Worm (Caenorhabditis elegans) whole organism, late embryonic: ENCODE data around the gene gpr-1.

ENCODE experiments used
- C08G9.2 ChIP-seq: sonication (generic microtip); optimal IDR thresholded peaks from 2 replicates; lab custom pipeline; 2016; ENCODE audit warnings: mild to moderate bottlenecking, missing genetic modification characterization, moderate library complexity, missing compliant biosample characterization
- K02D7.2 ChIP-seq: sonication (generic microtip); optimal IDR thresholded peaks from 2 replicates; lab custom pipeline; 2017; ENCODE audit warnings: mild to moderate bottlenecking, missing genetic modification characterization, missing compliant biosample characterization
- ahr-1 ChIP-seq: sonication (generic microtip); optimal IDR thresholded peaks from 2 replicates; lab custom pipeline; 2016; ENCODE audit warnings: missing genetic modification characterization, missing compliant biosample characterization
- ceh-24 ChIP-seq: sonication (generic microtip); optimal IDR thresholded peaks from 2 replicates; lab custom pipeline; 2016; ENCODE audit warnings: mild to moderate bottlenecking, missing genetic modification characterization, missing compliant biosample characterization
- ceh-30 ChIP-seq: fragments of 150-350 bp; optimal IDR thresholded peaks from 2 replicates; lab custom pipeline; 2014; ENCODE audit warnings: missing biosample characterization, missing genetic modification characterization
- ceh-31 ChIP-seq: sonication (generic microtip); optimal IDR thresholded peaks from 2 replicates; lab custom pipeline; 2016; ENCODE audit warnings: missing genetic modification characterization, missing compliant biosample characterization
- ceh-34 ChIP-seq: sonication (generic microtip); optimal IDR thresholded peaks from 2 replicates; lab custom pipeline; 2016; ENCODE audit warnings: mild to moderate bottlenecking, missing genetic modification characterization, missing compliant biosample characterization
- dmd-4 ChIP-seq: sonication (generic microtip); optimal IDR thresholded peaks from 2 replicates; lab custom pipeline; 2016; ENCODE audit warnings: borderline replicate concordance, missing genetic modification characterization, missing compliant biosample characterization
- dve-1 ChIP-seq: sonication (generic microtip); optimal IDR thresholded peaks from 2 replicates; lab custom pipeline; 2017; ENCODE audit warnings: antibody characterized with exemption, mild to moderate bottlenecking, missing genetic modification characterization, missing compliant biosample characterization
- elt-2 ChIP-seq: sonication (generic microtip); optimal IDR thresholded peaks from 2 replicates; lab custom pipeline; 2016; ENCODE audit warnings: missing genetic modification reagents, missing genetic modification characterization, missing compliant biosample characterization
- elt-4 ChIP-seq: sonication (generic microtip); optimal IDR thresholded peaks from 2 replicates; lab custom pipeline; 2016; ENCODE audit warnings: missing genetic modification characterization, missing compliant biosample characterization
- ets-4 ChIP-seq: sonication (generic microtip); optimal IDR thresholded peaks from 2 replicates; lab custom pipeline; 2016; ENCODE audit warnings: missing genetic modification characterization, missing compliant biosample characterization
- eyg-1 ChIP-seq: sonication (generic microtip); optimal IDR thresholded peaks from 2 replicates; lab custom pipeline; 2016; ENCODE audit warnings: missing genotype, missing genetic modification characterization, missing compliant biosample characterization
- fkh-10 ChIP-seq: fragments of 150-350 bp; optimal IDR thresholded peaks from 2 replicates; lab custom pipeline; 2014; ENCODE audit warnings: missing biosample characterization, missing genetic modification reagents, missing genetic modification characterization
- fkh-6 ChIP-seq: sonication (generic microtip); optimal IDR thresholded peaks from 2 replicates; lab custom pipeline; 2016; ENCODE audit warnings: missing genetic modification characterization, missing compliant biosample characterization
- hlh-13 ChIP-seq: fragments of 200-800 bp; sonication (Bioruptor generic); optimal IDR thresholded peaks from 2 replicates; lab custom pipeline; 2018; ENCODE audit warnings: mild to moderate bottlenecking, missing genetic modification characterization, missing compliant biosample characterization
- hlh-30 ChIP-seq: sonication (generic microtip); optimal IDR thresholded peaks from 2 replicates; lab custom pipeline; 2017; ENCODE audit warnings: antibody characterized with exemption, missing genetic modification characterization, missing compliant biosample characterization; ENCODE audit not compliant: insufficient read depth
- hlh-8 ChIP-seq: sonication (generic microtip); optimal IDR thresholded peaks from 2 replicates; lab custom pipeline; 2016; ENCODE audit warnings: missing genotype, missing genetic modification characterization, missing compliant biosample characterization
- madf-2 ChIP-seq: sonication (generic microtip); optimal IDR thresholded peaks from 2 replicates; lab custom pipeline; 2017; ENCODE audit warnings: missing genetic modification characterization, missing compliant biosample characterization
- mec-3 ChIP-seq: sonication (generic microtip); optimal IDR thresholded peaks from 2 replicates; lab custom pipeline; 2016; ENCODE audit warnings: borderline replicate concordance, missing genetic modification characterization, missing compliant biosample characterization
- nfya-1 ChIP-seq: sonication (generic microtip); optimal IDR thresholded peaks from 2 replicates; lab custom pipeline; 2017; ENCODE audit warnings: missing genetic modification characterization, mild to moderate bottlenecking, missing compliant biosample characterization, antibody characterized with exemption, moderate library complexity
- nhr-11 ChIP-seq: fragments of 150-350 bp; optimal IDR thresholded peaks from 2 replicates; lab custom pipeline; 2014; ENCODE audit warnings: missing biosample characterization, missing genetic modification characterization
- npax-4 ChIP-seq: sonication (generic microtip); optimal IDR thresholded peaks from 2 replicates; lab custom pipeline; 2016; ENCODE audit warnings: missing genetic modification characterization, missing compliant biosample characterization
- pag-3 ChIP-seq: sonication (generic microtip); optimal IDR thresholded peaks from 2 replicates; lab custom pipeline; 2016; ENCODE audit warnings: missing compliant biosample characterization, missing genetic modification characterization, borderline replicate concordance
- pax-1 ChIP-seq: fragments of 150-350 bp; optimal IDR thresholded peaks from 2 replicates; lab custom pipeline; 2014; ENCODE audit warnings: missing biosample characterization, missing genetic modification characterization
- pha-4 ChIP-seq: fragments of 150-350 bp; optimal IDR thresholded peaks from 2 replicates; lab custom pipeline; 2018; ENCODE audit warnings: missing biosample characterization, missing genetic modification reagents, missing genetic modification characterization
- pqm-1 ChIP-seq: sonication (generic microtip); optimal IDR thresholded peaks from 2 replicates; lab custom pipeline; 2016; ENCODE audit warnings: missing genetic modification characterization, missing compliant biosample characterization
- pros-1 ChIP-seq: fragments of 150-350 bp; optimal IDR thresholded peaks from 2 replicates; lab custom pipeline; 2014; ENCODE audit warnings: missing biosample characterization, missing genetic modification reagents, missing genetic modification characterization
- ref-2 ChIP-seq: sonication (generic microtip); optimal IDR thresholded peaks from 2 replicates; lab custom pipeline; 2016; ENCODE audit warnings: missing genetic modification characterization, missing compliant biosample characterization
- rnt-1 ChIP-seq: sonication (generic microtip); optimal IDR thresholded peaks from 2 replicates; lab custom pipeline; 2016; ENCODE audit warnings: missing genetic modification characterization, missing compliant biosample characterization
- sdc-2 ChIP-seq: sonication (generic microtip); optimal IDR thresholded peaks from 2 replicates; lab custom pipeline; 2016; ENCODE audit warnings: missing genotype, missing genetic modification characterization, missing compliant biosample characterization
- sox-4 ChIP-seq: sonication (generic microtip); optimal IDR thresholded peaks from 2 replicates; lab custom pipeline; 2017; ENCODE audit warnings: mild to moderate bottlenecking, missing genetic modification characterization, inconsistent platforms, missing compliant biosample characterization
- tbx-2 ChIP-seq: sonication (generic microtip); optimal IDR thresholded peaks from 2 replicates; lab custom pipeline; 2016; ENCODE audit warnings: missing genetic modification characterization, missing compliant biosample characterization
- tbx-7 ChIP-seq: sonication (generic microtip); optimal IDR thresholded peaks from 2 replicates; lab custom pipeline; 2016; ENCODE audit warnings: missing genotype, missing genetic modification characterization, missing compliant biosample characterization
- unc-3 ChIP-seq, 2 experiments: fragments of 200-800 bp in 1 of 2; sonication (Bioruptor generic) in 1 of 2; sonication (generic microtip) in 1 of 2; conservative IDR thresholded peaks in 1 of 2; optimal IDR thresholded peaks in 1 of 2; 2 replicates each; pipeline versions ENCODE4 v1.3.6 to Lab custom; 2016 to 2022; ENCODE audit warnings: missing compliant biosample characterization in 2 of 2, missing genetic modification characterization in 2 of 2, missing genetic modification reagents in 1 of 2
- unc-55 ChIP-seq: sonication (generic microtip); optimal IDR thresholded peaks from 2 replicates; lab custom pipeline; 2017; ENCODE audit warnings: missing biosample characterization, missing genetic modification reagents, missing genetic modification characterization
- zip-5 ChIP-seq: sonication (generic microtip); optimal IDR thresholded peaks from 2 replicates; lab custom pipeline; 2016; ENCODE audit warnings: missing genetic modification characterization, missing compliant biosample characterization

gpr-1 gene

DNA sequence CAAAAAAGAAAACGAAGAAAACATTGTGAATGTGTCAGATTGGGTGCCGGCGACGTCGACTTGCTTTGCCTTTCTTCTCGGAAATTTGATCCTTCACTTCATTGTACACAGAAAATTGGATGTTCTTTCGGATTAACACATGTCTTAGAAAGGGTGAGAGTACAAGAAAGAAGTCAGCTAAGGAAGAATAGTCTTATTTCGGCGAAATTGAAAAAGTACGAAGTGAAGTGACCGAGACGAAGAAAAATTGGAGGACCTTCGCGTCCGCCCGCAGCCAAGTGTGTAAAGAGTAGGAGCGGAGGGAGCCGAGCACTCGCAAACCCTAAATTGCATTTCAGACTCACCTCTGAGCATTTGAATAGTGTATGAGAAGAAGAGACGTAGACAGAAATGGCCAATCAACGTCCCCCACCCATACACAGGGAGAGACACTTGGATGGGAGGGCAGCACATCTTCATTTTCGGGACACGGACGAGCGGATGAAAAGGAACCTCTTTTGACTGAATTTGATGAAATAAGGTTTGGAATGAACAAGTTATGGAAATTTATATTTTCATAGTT lies 40.1 kb upstream of the gpr-1 start, which contains the start of gene glr-1 (continued):
- TF ChIP-seq ref-2 (no peak), ceh-34 (tag; lab: Kevin White, UChicago) (no peak), elt-2 (tag; lab: Kevin White, UChicago) (no peak), nhr-11 (tag; lab: Kevin White, UChicago) (no peak), dve-1 (tag; lab: Kevin White, UChicago) (no peak), nfya-1 (tag; lab: Kevin White, UChicago) (peak; percentile 35), dmd-4 (no peak), tbx-7 (tag; lab: Kevin White, UChicago) (no peak), pag-3 (tag; lab: Kevin White, UChicago) (no peak), hlh-13 (GFP tag; lab: Kevin White, UChicago) (no peak), zip-5 (tag; lab: Kevin White, UChicago) (no peak), rnt-1 (no peak), madf-2 (tag; lab: Kevin White, UChicago) (no peak), unc-3 (GFP tag; conservative IDR thresholded peaks at IDR 0.05; lab: Robert Waterston, UW) (no peak), unc-3 (tag; optimal IDR thresholded peaks at IDR 0.05; lab: Kevin White, UChicago) (no peak), pax-1 (tag; lab: Kevin White, UChicago) (no peak), ceh-30 (tag; lab: Kevin White, UChicago) (no peak), ceh-31 (peak; percentile 7), tbx-2 (peak; percentile 19)

DNA sequence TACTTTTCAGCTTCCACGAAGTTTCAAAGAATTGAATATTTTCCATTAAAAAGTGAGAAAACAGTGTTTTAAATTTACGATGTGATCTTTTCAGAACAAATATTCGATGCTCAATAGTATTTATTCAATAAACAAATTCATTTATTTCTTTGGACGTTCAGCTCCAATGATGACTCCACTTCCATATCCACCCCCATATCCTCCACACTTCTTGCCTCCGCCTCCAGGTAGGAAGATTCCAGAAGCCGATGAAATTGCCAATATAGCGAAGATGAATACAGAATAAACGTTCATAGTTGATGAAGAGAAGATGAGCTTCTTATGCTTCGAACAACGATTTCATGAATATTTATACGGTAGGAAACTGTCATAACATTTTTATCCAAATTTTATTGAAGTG lies 39.5 kb upstream of the gpr-1 start, which contains the start of gene fip-3:
Gene fip-3 (minus strand): TSS at position 294 of the 400 bp plus-strand sequence.
- TF ChIP-seq hlh-8 (no peak), ref-2 (no peak), pqm-1 (tag; lab: Kevin White, UChicago) (no peak), sdc-2 (tag; lab: Kevin White, UChicago) (no peak), tbx-2 (no peak), eyg-1 (tag; lab: Kevin White, UChicago) (no peak), dmd-4 (no peak), unc-55 (GFP tag; lab: Kevin White, UChicago) (no peak), C08G9.2 (no peak), fkh-6 (tag; lab: Kevin White, UChicago) (no peak), mec-3 (tag; lab: Kevin White, UChicago) (no peak), ceh-24 (tag; lab: Kevin White, UChicago) (no peak), dve-1 (tag; lab: Kevin White, UChicago) (no peak), sox-4 (tag; lab: Kevin White, UChicago) (no peak), K02D7.2 (tag; lab: Kevin White, UChicago) (no peak), pha-4 (tag; lab: Kevin White, UChicago) (no peak)

DNA sequence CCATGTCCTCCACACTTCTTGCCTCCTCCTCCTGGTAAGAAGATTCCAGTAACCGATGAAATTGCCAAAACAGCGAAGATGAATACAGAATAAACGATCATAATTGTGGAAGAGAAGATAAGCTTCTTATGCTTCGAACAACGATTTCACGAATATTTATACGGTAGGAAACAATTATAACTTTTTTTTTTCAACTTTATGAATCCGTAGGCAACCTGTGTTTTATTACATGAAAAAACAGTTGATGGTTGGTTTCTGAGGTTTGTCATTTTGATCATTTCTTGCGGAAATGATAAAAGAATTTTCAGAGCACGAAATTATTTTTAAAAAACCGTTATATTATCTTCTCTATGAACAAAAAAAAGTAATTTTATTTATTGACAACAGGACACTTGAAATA lies 37.9 kb upstream of the gpr-1 start, which contains the start of gene fipr-16:
Gene fipr-16 (minus strand): TSS at position 101 of the 400 bp plus-strand sequence.
- TF ChIP-seq tbx-7 (tag; lab: Kevin White, UChicago) (no peak), ceh-30 (tag; lab: Kevin White, UChicago) (no peak), hlh-13 (GFP tag; lab: Kevin White, UChicago) (no peak), elt-4 (no peak), ets-4 (no peak), pros-1 (no peak), fkh-10 (GFP tag; lab: Kevin White, UChicago) (no peak), hlh-30 (tag; lab: Kevin White, UChicago) (no peak), unc-55 (GFP tag; lab: Kevin White, UChicago) (no peak), npax-4 (tag; lab: Kevin White, UChicago) (no peak), ceh-34 (tag; lab: Kevin White, UChicago) (no peak), eyg-1 (tag; lab: Kevin White, UChicago) (no peak), nfya-1 (tag; lab: Kevin White, UChicago) (no peak), ahr-1 (tag; lab: Kevin White, UChicago) (no peak), C08G9.2 (no peak), pha-4 (tag; lab: Kevin White, UChicago) (no peak)
